Worm (Caenorhabditis elegans) whole organism, young adult: ENCODE data around the gene C27D6.1.

Experiments
- D2030.7 ChIP-seq: fragments of 200-800 bp; sonication (Bioruptor generic); IDR thresholded peaks from 2 replicates; pipeline ENCODE4 v1.3.6; 2022; ENCODE audit warnings: missing genetic modification reagents, missing genetic modification characterization, missing compliant biosample characterization
- F22D6.2 ChIP-seq: sonication (generic microtip); optimal IDR thresholded peaks from 2 replicates; lab custom pipeline; 2016; ENCODE audit warnings: mild to moderate bottlenecking, missing genetic modification characterization, missing compliant biosample characterization
- F37B4.10 ChIP-seq: fragments of 200-800 bp; sonication (Bioruptor generic); IDR thresholded peaks from 2 replicates; pipeline ENCODE4 v1.3.6; 2022; ENCODE audit warnings: missing genetic modification characterization, missing compliant biosample characterization
- F39B2.1 ChIP-seq: fragments of 200-800 bp; sonication (Bioruptor generic); IDR thresholded peaks from 2 replicates; pipeline ENCODE4 v1.3.6; 2022; ENCODE audit warnings: missing genetic modification reagents, missing genetic modification characterization, missing compliant biosample characterization
- F52B5.7 ChIP-seq: sonication (generic microtip); optimal IDR thresholded peaks from 2 replicates; lab custom pipeline; 2016; ENCODE audit warnings: mild to moderate bottlenecking, missing genetic modification characterization, missing compliant biosample characterization
- F55B11.4 ChIP-seq: sonication (generic microtip); optimal IDR thresholded peaks from 2 replicates; lab custom pipeline; 2016; ENCODE audit warnings: missing compliant biosample characterization, missing genetic modification characterization, borderline replicate concordance; ENCODE audit not compliant: insufficient read depth
- K11D2.4 ChIP-seq: fragments of 200-800 bp; sonication (Bioruptor generic); IDR thresholded peaks from 2 replicates; pipeline ENCODE4 v1.3.6; 2022; ENCODE audit warnings: missing genetic modification reagents, missing genetic modification characterization, missing compliant biosample characterization
- T07F8.4 ChIP-seq: sonication (generic microtip); optimal IDR thresholded peaks from 2 replicates; lab custom pipeline; 2016; ENCODE audit warnings: mild to moderate bottlenecking, missing genetic modification characterization, moderate library complexity, missing compliant biosample characterization
- T26A5.8 ChIP-seq: sonication (generic microtip); optimal IDR thresholded peaks from 2 replicates; lab custom pipeline; 2016; ENCODE audit warnings: missing genetic modification characterization, missing compliant biosample characterization
- Y67H2A.10 ChIP-seq: fragments of 200-800 bp; sonication (Bioruptor generic); conservative IDR thresholded peaks from 2 replicates; pipeline ENCODE4 v1.3.6; 2022; ENCODE audit warnings: missing genetic modification reagents, missing genetic modification characterization, missing compliant biosample characterization
- ama-1 ChIP-seq, 3 experiments: fragments of 150-350 bp in 1 of 3; sonication (generic microtip) in 2 of 3; optimal IDR thresholded peaks; 2 replicates each; lab custom pipeline; 2014 to 2018; ENCODE audit warnings: missing biosample characterization in 2 of 3, missing genetic modification characterization in 2 of 3, missing genetic modification reagents in 2 of 3
- attf-6 ChIP-seq: fragments of 200-800 bp; sonication (Bioruptor generic); IDR thresholded peaks from 2 replicates; pipeline ENCODE4 v1.3.6; 2022; ENCODE audit warnings: missing genetic modification reagents, missing genetic modification characterization, missing compliant biosample characterization
- bed-2 ChIP-seq: fragments of 200-800 bp; sonication (Bioruptor generic); IDR thresholded peaks from 2 replicates; pipeline ENCODE4 v1.3.6; 2022; ENCODE audit warnings: missing genetic modification reagents, missing genetic modification characterization, missing compliant biosample characterization
- cebp-1 ChIP-seq, 2 experiments: fragments of 200-800 bp in 1 of 2; sonication (Bioruptor generic) in 1 of 2; sonication (generic microtip) in 1 of 2; IDR thresholded peaks in 1 of 2; optimal IDR thresholded peaks in 1 of 2; 2 replicates each; pipeline versions ENCODE4 v1.3.6 to Lab custom; 2017 to 2022; ENCODE audit warnings: missing compliant biosample characterization in 2 of 2, missing genetic modification characterization in 2 of 2, mild to moderate bottlenecking in 1 of 2, missing genetic modification reagents in 1 of 2, moderate library complexity in 1 of 2
- ceh-100 ChIP-seq: fragments of 200-800 bp; sonication (Bioruptor generic); IDR thresholded peaks from 2 replicates; pipeline ENCODE4 v1.3.6; 2022; ENCODE audit warnings: missing genetic modification reagents, missing genetic modification characterization, missing compliant biosample characterization
- ceh-91 ChIP-seq: fragments of 200-800 bp; sonication (Bioruptor generic); IDR thresholded peaks from 2 replicates; pipeline ENCODE4 v1.3.6; 2022; ENCODE audit warnings: missing genetic modification reagents, missing genetic modification characterization, missing compliant biosample characterization
- dpl-1 ChIP-seq: fragments of 150-350 bp; optimal IDR thresholded peaks from 2 replicates; lab custom pipeline; 2014; ENCODE audit warnings: missing biosample characterization, missing genetic modification reagents, missing genetic modification characterization
- egl-18 ChIP-seq: fragments of 200-800 bp; sonication (Bioruptor generic); IDR thresholded peaks from 2 replicates; pipeline ENCODE4 v1.3.6; 2022; ENCODE audit warnings: missing genetic modification reagents, missing genetic modification characterization, missing compliant biosample characterization
- egl-44 ChIP-seq: fragments of 200-800 bp; sonication (Bioruptor generic); IDR thresholded peaks from 2 replicates; pipeline ENCODE4 v1.3.6; 2022; ENCODE audit warnings: missing genetic modification reagents, missing genetic modification characterization, missing compliant biosample characterization
- ekl-4 ChIP-seq: fragments of 200-800 bp; sonication (Bioruptor generic); IDR thresholded peaks from 2 replicates; pipeline ENCODE4 v1.3.6; 2022; ENCODE audit warnings: missing genetic modification reagents, missing genetic modification characterization, missing compliant biosample characterization
- ets-4 ChIP-seq: fragments of 200-800 bp; sonication (Bioruptor generic); optimal IDR thresholded peaks from 2 replicates; lab custom pipeline; 2018; ENCODE audit warnings: mild to moderate bottlenecking, missing genetic modification characterization, missing compliant biosample characterization
- hlh-26 ChIP-seq: fragments of 200-800 bp; sonication (Bioruptor generic); conservative IDR thresholded peaks from 2 replicates; pipeline ENCODE4 v1.3.6; 2022; ENCODE audit warnings: missing genetic modification reagents, missing genetic modification characterization, missing compliant biosample characterization
- lag-1 ChIP-seq: fragments of 200-800 bp; sonication (Bioruptor generic); IDR thresholded peaks from 2 replicates; pipeline ENCODE4 v1.3.6; 2022; ENCODE audit warnings: missing genetic modification reagents, missing genetic modification characterization, missing compliant biosample characterization
- lin-26 ChIP-seq: fragments of 200-800 bp; sonication (Bioruptor generic); IDR thresholded peaks from 2 replicates; pipeline ENCODE4 v1.3.6; 2022; ENCODE audit warnings: missing genetic modification reagents, missing genetic modification characterization, missing compliant biosample characterization
- lin-54 ChIP-seq: fragments of 200-800 bp; sonication (Bioruptor generic); optimal IDR thresholded peaks from 2 replicates; lab custom pipeline; 2018; ENCODE audit warnings: mild to moderate bottlenecking, missing genetic modification characterization, missing compliant biosample characterization
- lir-1 ChIP-seq: fragments of 200-800 bp; sonication (Bioruptor generic); conservative IDR thresholded peaks from 2 replicates; pipeline ENCODE4 v1.3.6; 2022; ENCODE audit warnings: missing genetic modification reagents, missing genetic modification characterization, missing compliant biosample characterization
- lsl-1 ChIP-seq: fragments of 200-800 bp; sonication (Bioruptor generic); optimal IDR thresholded peaks from 2 replicates; lab custom pipeline; 2018; ENCODE audit warnings: mild to moderate bottlenecking, missing genetic modification characterization, moderate library complexity, missing compliant biosample characterization
- madf-10 ChIP-seq: sonication (generic microtip); optimal IDR thresholded peaks from 2 replicates; lab custom pipeline; 2016; ENCODE audit warnings: mild to moderate bottlenecking, missing genetic modification characterization, missing compliant biosample characterization
- madf-6 ChIP-seq: fragments of 200-800 bp; sonication (Bioruptor generic); IDR thresholded peaks from 2 replicates; pipeline ENCODE4 v1.3.6; 2022; ENCODE audit warnings: missing genetic modification reagents, missing genetic modification characterization, missing compliant biosample characterization
- mcd-1 ChIP-seq: fragments of 200-800 bp; sonication (Bioruptor generic); IDR thresholded peaks from 2 replicates; pipeline ENCODE4 v1.3.6; 2022; ENCODE audit warnings: missing genetic modification reagents, missing genetic modification characterization, missing compliant biosample characterization
- mel-28 ChIP-seq: sonication (generic microtip); optimal IDR thresholded peaks from 2 replicates; lab custom pipeline; 2016; ENCODE audit warnings: borderline replicate concordance, mild to moderate bottlenecking, missing genetic modification characterization, missing compliant biosample characterization
- mes-4 ChIP-seq: sonication (generic microtip); optimal IDR thresholded peaks from 2 replicates; lab custom pipeline; 2016; ENCODE audit warnings: missing genotype, missing genetic modification characterization, missing compliant biosample characterization
- nfyb-1 ChIP-seq: fragments of 200-800 bp; sonication (Bioruptor generic); IDR thresholded peaks from 2 replicates; pipeline ENCODE4 v1.3.6; 2022; ENCODE audit warnings: missing genetic modification reagents, missing genetic modification characterization, missing compliant biosample characterization
- nhr-179 ChIP-seq: sonication (generic microtip); optimal IDR thresholded peaks from 2 replicates; lab custom pipeline; 2016; ENCODE audit warnings: mild to moderate bottlenecking, missing genetic modification characterization, missing compliant biosample characterization
- nhr-27 ChIP-seq: fragments of 200-800 bp; sonication (Bioruptor generic); optimal IDR thresholded peaks from 2 replicates; lab custom pipeline; 2018; ENCODE audit warnings: mild to moderate bottlenecking, missing genetic modification characterization, moderate library complexity, missing compliant biosample characterization
- nhr-80 ChIP-seq: sonication (generic microtip); optimal IDR thresholded peaks from 2 replicates; lab custom pipeline; 2016; ENCODE audit warnings: missing genetic modification characterization, missing compliant biosample characterization
- pbrm-1 ChIP-seq: fragments of 200-800 bp; sonication (Bioruptor generic); IDR thresholded peaks from 2 replicates; pipeline ENCODE4 v1.3.6; 2022; ENCODE audit warnings: missing genetic modification reagents, missing genetic modification characterization, missing compliant biosample characterization
- pha-4 ChIP-seq: fragments of 150-350 bp; sonication (generic microtip); optimal IDR thresholded peaks from 2 replicates; lab custom pipeline; 2014; ENCODE audit warnings: missing biosample characterization, missing genetic modification reagents, missing genetic modification characterization
- sdz-38 ChIP-seq: sonication (generic microtip); optimal IDR thresholded peaks from 2 replicates; lab custom pipeline; 2016; ENCODE audit warnings: missing genotype, missing genetic modification characterization, missing compliant biosample characterization
- sea-2 ChIP-seq: fragments of 200-800 bp; sonication (Bioruptor generic); IDR thresholded peaks from 2 replicates; pipeline ENCODE4 v1.3.6; 2022; ENCODE audit warnings: missing genetic modification characterization, missing compliant biosample characterization
- snpc-1.3 ChIP-seq: sonication (generic microtip); optimal IDR thresholded peaks from 2 replicates; lab custom pipeline; 2017; ENCODE audit warnings: missing genetic modification characterization, mild to moderate bottlenecking, missing compliant biosample characterization, antibody characterized with exemption, moderate library complexity, missing genotype, missing genetic modification reagents; ENCODE audit not compliant: insufficient read depth
- snpc-4 ChIP-seq, 5 experiments: fragments of 150-350 bp in 1 of 5; sonication (generic microtip) in 4 of 5; optimal IDR thresholded peaks; 2 replicates each; lab custom pipeline; 2014 to 2018; ENCODE audit warnings: missing genetic modification characterization in 5 of 5, missing biosample characterization in 3 of 5, antibody characterized with exemption in 2 of 5, mild to moderate bottlenecking in 2 of 5, missing compliant biosample characterization in 2 of 5, missing genotype in 2 of 5, moderate library complexity in 2 of 5, missing genetic modification reagents in 1 of 5
- sptf-2 ChIP-seq: fragments of 200-800 bp; sonication (Bioruptor generic); optimal IDR thresholded peaks from 2 replicates; lab custom pipeline; 2018; ENCODE audit warnings: mild to moderate bottlenecking, missing genetic modification characterization, missing compliant biosample characterization
- tlf-1 ChIP-seq: fragments of 200-800 bp; sonication (Bioruptor generic); optimal IDR thresholded peaks from 2 replicates; lab custom pipeline; 2018; ENCODE audit warnings: mild to moderate bottlenecking, missing genetic modification characterization, missing compliant biosample characterization
- ztf-22 ChIP-seq: fragments of 200-800 bp; sonication (Bioruptor generic); optimal IDR thresholded peaks from 2 replicates; lab custom pipeline; 2018; ENCODE audit warnings: mild to moderate bottlenecking, missing genetic modification characterization, moderate library complexity, missing compliant biosample characterization
- ztf-25 ChIP-seq: fragments of 200-800 bp; sonication (Bioruptor generic); IDR thresholded peaks from 2 replicates; pipeline ENCODE4 v1.3.6; 2022; ENCODE audit warnings: missing genetic modification reagents, missing genetic modification characterization, missing compliant biosample characterization
- ztf-28 ChIP-seq: fragments of 200-800 bp; sonication (Bioruptor generic); IDR thresholded peaks from 2 replicates; pipeline ENCODE4 v1.3.6; 2022; ENCODE audit warnings: missing genetic modification reagents, missing genetic modification characterization, missing compliant biosample characterization

C27D6.1 gene

DNA sequence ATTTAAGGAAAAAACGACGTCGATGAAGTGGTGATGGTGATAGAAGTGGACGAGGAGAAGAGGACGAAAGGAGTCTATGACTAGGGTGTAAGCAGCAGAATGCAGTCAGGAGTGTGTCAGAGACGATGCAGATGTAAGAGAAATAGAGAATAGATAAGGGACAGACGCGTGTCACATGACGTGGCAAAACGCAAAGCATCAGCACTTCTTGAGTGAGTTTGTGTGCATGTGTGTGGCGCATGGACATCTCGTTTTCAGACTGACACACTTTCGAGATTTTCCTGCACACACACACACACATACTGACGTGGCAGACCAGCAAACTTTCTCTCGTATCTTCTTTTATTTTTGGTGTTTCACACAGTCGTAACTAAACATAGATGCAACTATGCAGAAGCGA, 9.9 kb downstream of the C27D6.1 start (continued):
- TF ChIP-seq tlf-1 (GFP tag; lab: Kevin White, UChicago): peak; percentile 72
- no peak for TF ChIP-seq ekl-4 (GFP tag; lab: Robert Waterston, UW)
- TF ChIP-seq lin-26 (GFP tag; lab: Robert Waterston, UW): 0 out of 2 replicates have a peak, but pooled peaks have one; percentile 24
- TF ChIP-seq T07F8.4 (tag; lab: Kevin White, UChicago): no peak
- no peak for TF ChIP-seq ceh-100 (GFP tag; lab: Robert Waterston, UW)
- TF ChIP-seq madf-10: peak; percentile 22
- TF ChIP-seq ama-1 (optimal IDR thresholded peaks at IDR 0.05; lab: Kevin White, UChicago): no peak
- TF ChIP-seq ama-1 (GFP tag; optimal IDR thresholded peaks at IDR 0.05; lab: Kevin White, UChicago): no peak
- no peak for TF ChIP-seq ztf-28 (GFP tag; lab: Robert Waterston, UW)
- TF ChIP-seq lir-1: no peak
- no peak for TF ChIP-seq Y67H2A.10 (GFP tag; lab: Robert Waterston, UW)
- TF ChIP-seq sea-2 (GFP tag; lab: Robert Waterston, UW): no peak
- TF ChIP-seq bed-2 (GFP tag; lab: Robert Waterston, UW): no peak
- no peak for TF ChIP-seq F55B11.4
- no peak; the same call in none of the 2 replicates for TF ChIP-seq nfyb-1
- TF ChIP-seq egl-44: peak; percentile 81; the same call in 1 of the 2 replicates
- no peak for TF ChIP-seq ets-4 (GFP tag; lab: Kevin White, UChicago)
- no peak for TF ChIP-seq mes-4
- TF ChIP-seq lin-54 (GFP tag; lab: Kevin White, UChicago): peak; percentile 20
- TF ChIP-seq D2030.7 (GFP tag; lab: Robert Waterston, UW): no peak
- TF ChIP-seq egl-18: no peak
- TF ChIP-seq nhr-179: no peak
- TF ChIP-seq pha-4 (tag; lab: Kevin White, UChicago): no peak
- TF ChIP-seq sptf-2 (GFP tag; lab: Kevin White, UChicago): no peak
- no peak for TF ChIP-seq ceh-91 (GFP tag; lab: Robert Waterston, UW)
- TF ChIP-seq attf-6 (GFP tag; lab: Robert Waterston, UW): no peak
- peak; percentile 43; the same call in 1 of the 2 replicates for TF ChIP-seq pbrm-1 (GFP tag; lab: Robert Waterston, UW)
- TF ChIP-seq F37B4.10 (GFP tag; lab: Robert Waterston, UW): no peak
- peak; percentile 92 for TF ChIP-seq nhr-80 (tag; lab: Kevin White, UChicago)
- TF ChIP-seq F22D6.2 (tag; lab: Kevin White, UChicago): no peak
- no peak for TF ChIP-seq hlh-26 (GFP tag; lab: Robert Waterston, UW)
- TF ChIP-seq lsl-1 (GFP tag; lab: Kevin White, UChicago): no peak
- 0 out of 2 replicates have a peak, but pooled peaks have one; percentile 50 for TF ChIP-seq K11D2.4 (GFP tag; lab: Robert Waterston, UW)
- TF ChIP-seq mel-28 (tag; lab: Kevin White, UChicago): no peak
- peak; percentile 50 for TF ChIP-seq mcd-1 (GFP tag; lab: Robert Waterston, UW)
- no peak for TF ChIP-seq cebp-1 (GFP tag; IDR thresholded peaks at IDR 0.05; lab: Robert Waterston, UW)
- peak; percentile 81 for TF ChIP-seq cebp-1 (tag; optimal IDR thresholded peaks at IDR 0.05; lab: Kevin White, UChicago)
- TF ChIP-seq snpc-4 (GFP tag; optimal IDR thresholded peaks at IDR 0.05; lab: Kevin White, UChicago): no peak
- TF ChIP-seq snpc-4 (tag; optimal IDR thresholded peaks at IDR 0.05; lab: Kevin White, UChicago): peak in 3 of 4 experiments; percentile 19 to 56 (median 29)
- no peak for TF ChIP-seq lag-1 (GFP tag; lab: Robert Waterston, UW)
- no peak for TF ChIP-seq dpl-1 (GFP tag; lab: Kevin White, UChicago)
- TF ChIP-seq snpc-1.3 (tag; lab: Kevin White, UChicago): no peak
- no peak for TF ChIP-seq sdz-38 (tag; lab: Kevin White, UChicago)
- no peak for TF ChIP-seq nhr-27 (tag; lab: Kevin White, UChicago)
- TF ChIP-seq madf-6 (GFP tag; lab: Robert Waterston, UW): peak; percentile 20; the same call in 1 of the 2 replicates
- TF ChIP-seq ztf-22 (GFP tag; lab: Kevin White, UChicago): peak; percentile 74
- no peak for TF ChIP-seq ztf-25 (GFP tag; lab: Robert Waterston, UW)
- TF ChIP-seq F39B2.1: no peak
- no peak for TF ChIP-seq F52B5.7 (tag; lab: Kevin White, UChicago)
- no peak for TF ChIP-seq T26A5.8 (tag; lab: Kevin White, UChicago)
